Worm (Caenorhabditis elegans) whole organism, L3 larva: ENCODE data around the gene ocr-2.

ENCODE experiments used
- aly-2 ChIP-seq: fragments of 150-350 bp; optimal IDR thresholded peaks from 2 replicates; lab custom pipeline; 2014; ENCODE audit warnings: missing biosample characterization, missing genetic modification characterization
- ceh-16 ChIP-seq: sonication (generic microtip); optimal IDR thresholded peaks from 2 replicates; lab custom pipeline; 2017; ENCODE audit warnings: missing biosample characterization, missing genetic modification characterization
- ceh-82 ChIP-seq: fragments of 150-350 bp; optimal IDR thresholded peaks from 2 replicates; lab custom pipeline; 2014; ENCODE audit warnings: missing biosample characterization, missing genetic modification characterization
- ceh-9 ChIP-seq: sonication (generic microtip); optimal IDR thresholded peaks from 2 replicates; lab custom pipeline; 2018; ENCODE audit warnings: missing biosample characterization, missing genetic modification characterization
- daf-12 ChIP-seq: fragments of 150-350 bp; optimal IDR thresholded peaks from 2 replicates; lab custom pipeline; 2014; ENCODE audit warnings: missing biosample characterization, missing genetic modification reagents, missing genetic modification characterization
- egl-27 ChIP-seq: sonication (generic microtip); optimal IDR thresholded peaks from 4 replicates; lab custom pipeline; 2017; ENCODE audit warnings: missing biosample characterization, missing genetic modification reagents, missing genetic modification characterization
- egl-5 ChIP-seq: fragments of 150-350 bp; optimal IDR thresholded peaks from 2 replicates; lab custom pipeline; 2017; ENCODE audit warnings: missing biosample characterization, missing genetic modification reagents, missing genetic modification characterization, inconsistent platforms
- elt-1 ChIP-seq: fragments of 150-350 bp; optimal IDR thresholded peaks from 2 replicates; lab custom pipeline; 2014; ENCODE audit warnings: missing biosample characterization, missing genetic modification characterization
- elt-2 ChIP-seq: sonication (generic microtip); optimal IDR thresholded peaks from 2 replicates; lab custom pipeline; 2016; ENCODE audit warnings: missing genetic modification reagents, mild to moderate bottlenecking, missing genetic modification characterization, missing compliant biosample characterization
- elt-3 ChIP-seq, 3 experiments: fragments of 150-350 bp in 1 of 3; sonication (generic microtip) in 2 of 3; optimal IDR thresholded peaks; 2 replicates in 2 of 3; 4 replicates in 1 of 3; lab custom pipeline; 2014 to 2017; ENCODE audit warnings: missing biosample characterization in 3 of 3, missing genetic modification characterization in 3 of 3
- eor-1 ChIP-seq, 2 experiments: fragments of 150-350 bp; optimal IDR thresholded peaks; 2 replicates each; lab custom pipeline; 2014 to 2018; ENCODE audit warnings: missing biosample characterization in 2 of 2, missing genetic modification characterization in 2 of 2
- fkh-10 ChIP-seq: sonication (generic microtip); optimal IDR thresholded peaks from 2 replicates; lab custom pipeline; 2017; ENCODE audit warnings: missing biosample characterization, missing genetic modification reagents, missing genetic modification characterization
- fkh-2 ChIP-seq: fragments of 150-350 bp; optimal IDR thresholded peaks from 2 replicates; lab custom pipeline; 2014; ENCODE audit warnings: missing biosample characterization, missing genetic modification reagents, missing genetic modification characterization
- fos-1 ChIP-seq: fragments of 150-350 bp; optimal IDR thresholded peaks from 2 replicates; lab custom pipeline; 2014; ENCODE audit warnings: missing biosample characterization, missing genetic modification characterization
- jun-1 ChIP-seq: fragments of 150-350 bp; optimal IDR thresholded peaks from 2 replicates; lab custom pipeline; 2014; ENCODE audit warnings: missing biosample characterization, missing genetic modification reagents, missing genetic modification characterization
- lin-15B ChIP-seq: fragments of 150-350 bp; optimal IDR thresholded peaks from 2 replicates; lab custom pipeline; 2014; ENCODE audit warnings: missing biosample characterization, missing genetic modification characterization
- lin-39 ChIP-seq: fragments of 150-350 bp; optimal IDR thresholded peaks from 2 replicates; lab custom pipeline; 2018; ENCODE audit warnings: missing biosample characterization, missing genetic modification reagents, missing genetic modification characterization
- lsy-12 ChIP-seq: sonication (generic microtip); optimal IDR thresholded peaks from 2 replicates; lab custom pipeline; 2016; ENCODE audit warnings: mild to moderate bottlenecking, missing genetic modification characterization, missing compliant biosample characterization
- mdl-1 ChIP-seq: fragments of 150-350 bp; optimal IDR thresholded peaks from 2 replicates; lab custom pipeline; 2014; ENCODE audit warnings: missing biosample characterization, missing genetic modification characterization
- nfya-1 ChIP-seq: sonication (generic microtip); optimal IDR thresholded peaks from 2 replicates; lab custom pipeline; 2017; ENCODE audit warnings: missing genetic modification characterization, mild to moderate bottlenecking, missing compliant biosample characterization, antibody characterized with exemption, moderate library complexity; ENCODE audit not compliant: insufficient read depth
- nhr-11 ChIP-seq: fragments of 150-350 bp; optimal IDR thresholded peaks from 2 replicates; lab custom pipeline; 2014; ENCODE audit warnings: missing biosample characterization, missing genetic modification characterization
- nhr-12 ChIP-seq: fragments of 150-350 bp; optimal IDR thresholded peaks from 2 replicates; lab custom pipeline; 2014; ENCODE audit warnings: missing biosample characterization, missing genetic modification characterization
- nhr-25 ChIP-seq: sonication (generic microtip); optimal IDR thresholded peaks from 2 replicates; lab custom pipeline; 2017; ENCODE audit warnings: missing biosample characterization, missing genetic modification characterization
- nhr-28 ChIP-seq: fragments of 150-350 bp; optimal IDR thresholded peaks from 2 replicates; lab custom pipeline; 2014; ENCODE audit warnings: missing biosample characterization, missing genetic modification characterization
- nhr-43 ChIP-seq: sonication (generic microtip); optimal IDR thresholded peaks from 2 replicates; lab custom pipeline; 2016; ENCODE audit warnings: mild to moderate bottlenecking, missing genetic modification characterization, missing compliant biosample characterization; ENCODE audit not compliant: poor library complexity, severe bottlenecking
- nhr-76 ChIP-seq: fragments of 150-350 bp; sonication (generic microtip); optimal IDR thresholded peaks from 5 replicates; lab custom pipeline; 2014; ENCODE audit warnings: missing biosample characterization, missing genetic modification characterization
- nhr-77 ChIP-seq: fragments of 150-350 bp; optimal IDR thresholded peaks from 2 replicates; lab custom pipeline; 2014; ENCODE audit warnings: missing biosample characterization, missing genetic modification characterization
- pha-4 ChIP-seq: fragments of 150-350 bp; optimal IDR thresholded peaks from 2 replicates; lab custom pipeline; 2014; ENCODE audit warnings: missing biosample characterization, missing genetic modification reagents, missing genetic modification characterization
- pqm-1 ChIP-seq: fragments of 150-350 bp; optimal IDR thresholded peaks from 2 replicates; lab custom pipeline; 2017; ENCODE audit warnings: missing biosample characterization, missing genetic modification characterization, inconsistent platforms
- skn-1 ChIP-seq: fragments of 150-350 bp; optimal IDR thresholded peaks from 2 replicates; lab custom pipeline; 2014; ENCODE audit warnings: missing biosample characterization, missing genetic modification characterization
- snpc-4 ChIP-seq: fragments of 150-350 bp; optimal IDR thresholded peaks from 2 replicates; lab custom pipeline; 2014; ENCODE audit warnings: missing biosample characterization, missing genetic modification characterization
- tbx-2 ChIP-seq: sonication (generic microtip); optimal IDR thresholded peaks from 2 replicates; lab custom pipeline; 2016; ENCODE audit warnings: mild to moderate bottlenecking, missing genetic modification characterization, missing compliant biosample characterization
- zag-1 ChIP-seq: fragments of 150-350 bp; optimal IDR thresholded peaks from 2 replicates; lab custom pipeline; 2014; ENCODE audit warnings: missing biosample characterization, missing genetic modification characterization
- ztf-4 ChIP-seq: fragments of 150-350 bp; optimal IDR thresholded peaks from 2 replicates; lab custom pipeline; 2014; ENCODE audit warnings: missing biosample characterization, missing genetic modification characterization

The ocr-2 gene

ce11 chrIV:8225357-8225756, 5.5 kb upstream of the ocr-2 start, which contains the start of gene serp-1.2:
Gene serp-1.2, plus strand, starts transcription at chrIV:8225674.
- no peak for TF ChIP-seq ztf-4 (tag; lab: Kevin White, UChicago)
- no peak for TF ChIP-seq elt-1 (tag; lab: Kevin White, UChicago)
- TF ChIP-seq elt-2 (tag; lab: Kevin White, UChicago), result peak; percentile 80
- no peak for TF ChIP-seq lin-39
- no peak for TF ChIP-seq fkh-2 (tag; lab: Kevin White, UChicago)
- TF ChIP-seq nfya-1, result peak; percentile 29
- no peak for TF ChIP-seq nhr-77 (tag; lab: Kevin White, UChicago)
- peak; percentile 77 for TF ChIP-seq pha-4 (tag; lab: Kevin White, UChicago)
- no peak for TF ChIP-seq elt-3 (tag; optimal IDR thresholded peaks at IDR 0.05; lab: Kevin White, UChicago)
- no peak for TF ChIP-seq nhr-25 (tag; lab: Kevin White, UChicago)
- TF ChIP-seq lsy-12, result no peak
- TF ChIP-seq snpc-4 (tag; lab: Kevin White, UChicago), result no peak
- no peak for TF ChIP-seq fos-1 (tag; lab: Kevin White, UChicago)
- no peak for TF ChIP-seq zag-1 (tag; lab: Kevin White, UChicago)
- no peak for TF ChIP-seq ceh-16
- TF ChIP-seq pqm-1 (tag; lab: Kevin White, UChicago), result peak; percentile 78
- TF ChIP-seq ceh-82 (tag; lab: Kevin White, UChicago), result no peak

- TF ChIP-seq nhr-11 (tag; lab: Kevin White, UChicago) (no peak), pha-4 (tag; lab: Kevin White, UChicago) (peak; percentile 25), elt-2 (tag; lab: Kevin White, UChicago) (peak; percentile 52), pqm-1 (tag; lab: Kevin White, UChicago) (peak; percentile 57)
Observed at ce11 chrIV:8223055-8223454, 3.2 kb upstream of the ocr-2 start.

- TF ChIP-seq ceh-9 (tag; lab: Kevin White, UChicago) (no peak), daf-12 (tag; lab: Kevin White, UChicago) (no peak), egl-5 (peak; percentile 22), nhr-25 (tag; lab: Kevin White, UChicago) (peak; percentile 36), aly-2 (tag; lab: Kevin White, UChicago) (no peak), tbx-2 (no peak), nhr-76 (tag; lab: Kevin White, UChicago) (no peak), pha-4 (tag; lab: Kevin White, UChicago) (peak; percentile 47), mdl-1 (tag; lab: Kevin White, UChicago) (no peak), egl-27 (tag; lab: Kevin White, UChicago) (no peak), ztf-4 (tag; lab: Kevin White, UChicago) (no peak)
- TF ChIP-seq, all 47 proteins: peak for 3
Observed at ce11 chrIV:8221946-8222345, 2.1 kb upstream of the ocr-2 start, which contains the start of gene gpx-6. Gene gpx-6, plus strand, starts transcription at chrIV:8222202.

- TF ChIP-seq lsy-12 (no peak), elt-1 (tag; lab: Kevin White, UChicago) (no peak), zag-1 (tag; lab: Kevin White, UChicago) (no peak), eor-1 (tag; optimal IDR thresholded peaks at IDR 0.05; lab: Kevin White, UChicago) (no peak), lin-15B (tag; lab: Kevin White, UChicago) (no peak), ceh-9 (tag; lab: Kevin White, UChicago) (no peak), nhr-43 (tag; lab: Kevin White, UChicago) (no peak), pha-4 (tag; lab: Kevin White, UChicago) (no peak), pqm-1 (tag; lab: Kevin White, UChicago) (no peak), fkh-2 (tag; lab: Kevin White, UChicago) (no peak)
- TF ChIP-seq, all 47 proteins: peak for 0
Observed at ce11 chrIV:8211747-8212146, 8.1 kb downstream of the ocr-2 start, which contains the start of gene C07G1.7. Gene C07G1.7, minus strand, starts transcription at chrIV:8211847.

ce11 chrIV:8210300-8210699, 9.6 kb downstream of the ocr-2 start, which contains the start of gene C07G1.6:
Gene C07G1.6, minus strand, starts transcription at chrIV:8210400.
- no peak for TF ChIP-seq ceh-16
- no peak for TF ChIP-seq nhr-28 (tag; lab: Kevin White, UChicago)
- TF ChIP-seq elt-3 (tag; optimal IDR thresholded peaks at IDR 0.05; lab: Kevin White, UChicago), result no peak
- no peak for TF ChIP-seq skn-1 (tag; lab: Kevin White, UChicago)
- TF ChIP-seq aly-2 (tag; lab: Kevin White, UChicago), result no peak
- no peak for TF ChIP-seq nfya-1
- no peak for TF ChIP-seq fos-1 (tag; lab: Kevin White, UChicago)
- no peak for TF ChIP-seq nhr-43 (tag; lab: Kevin White, UChicago)
- TF ChIP-seq jun-1 (tag; lab: Kevin White, UChicago), result no peak
- TF ChIP-seq ceh-82 (tag; lab: Kevin White, UChicago), result no peak
- TF ChIP-seq pqm-1 (tag; lab: Kevin White, UChicago), result no peak
- no peak for TF ChIP-seq nhr-77 (tag; lab: Kevin White, UChicago)
- no peak for TF ChIP-seq ztf-4 (tag; lab: Kevin White, UChicago)
- no peak for TF ChIP-seq egl-5
- no peak for TF ChIP-seq fkh-10 (GFP tag; lab: Kevin White, UChicago)
- TF ChIP-seq pha-4 (tag; lab: Kevin White, UChicago), result no peak
- no peak for TF ChIP-seq nhr-12 (tag; lab: Kevin White, UChicago)
- TF ChIP-seq eor-1 (tag; optimal IDR thresholded peaks at IDR 0.05; lab: Kevin White, UChicago), result no peak
- no peak for TF ChIP-seq elt-2 (tag; lab: Kevin White, UChicago)
- no peak for TF ChIP-seq lsy-12
- TF ChIP-seq, all 47 proteins: peak for 0
